Worm (Caenorhabditis elegans) whole organism, L1 larva: ENCODE data around the gene F47B8.10.

Experiments
- C16A3.4 ChIP-seq: fragments of 150-350 bp; optimal IDR thresholded peaks from 2 replicates; lab custom pipeline; 2014; ENCODE audit warnings: missing biosample characterization, missing genetic modification characterization
- F16B12.6 ChIP-seq: fragments of 150-350 bp; optimal IDR thresholded peaks from 2 replicates; lab custom pipeline; 2014; ENCODE audit warnings: missing biosample characterization, missing genetic modification characterization
- aha-1 ChIP-seq: fragments of 150-350 bp; optimal IDR thresholded peaks from 2 replicates; lab custom pipeline; 2014; ENCODE audit warnings: missing biosample characterization, missing genetic modification characterization
- aly-2 ChIP-seq: fragments of 150-350 bp; optimal IDR thresholded peaks from 2 replicates; lab custom pipeline; 2014; ENCODE audit warnings: missing biosample characterization, missing genetic modification characterization
- ama-1 ChIP-seq: fragments of 150-350 bp; optimal IDR thresholded peaks from 2 replicates; lab custom pipeline; 2014
- blmp-1 ChIP-seq: fragments of 150-350 bp; optimal IDR thresholded peaks from 2 replicates; lab custom pipeline; 2014; ENCODE audit warnings: missing biosample characterization, missing genetic modification characterization
- ceh-63 ChIP-seq: fragments of 200-800 bp; sonication (Bioruptor generic); optimal IDR thresholded peaks from 2 replicates; lab custom pipeline; 2018; ENCODE audit warnings: mild to moderate bottlenecking, missing genetic modification characterization, missing compliant biosample characterization
- ceh-82 ChIP-seq, 3 experiments: fragments of 150-350 bp in 1 of 3; sonication (generic microtip) in 2 of 3; optimal IDR thresholded peaks; 2 replicates each; lab custom pipeline; 2014 to 2017; ENCODE audit warnings: missing biosample characterization in 3 of 3, missing genetic modification characterization in 3 of 3
- ces-1 ChIP-seq: fragments of 150-350 bp; optimal IDR thresholded peaks from 2 replicates; lab custom pipeline; 2014; ENCODE audit warnings: missing biosample characterization, missing genetic modification reagents, missing genetic modification characterization
- efl-1 ChIP-seq, 4 experiments: fragments of 150-350 bp; optimal IDR thresholded peaks in 3 of 4; peaks in 1 of 4; 1 replicate in 1 of 4; 2 replicates in 3 of 4; lab custom pipeline; 2014; ENCODE audit warnings: missing biosample characterization in 2 of 4, missing genetic modification characterization in 2 of 4, missing genetic modification reagents in 2 of 4
- efl-3 ChIP-seq: fragments of 200-800 bp; sonication (Bioruptor generic); optimal IDR thresholded peaks from 2 replicates; lab custom pipeline; 2018; ENCODE audit warnings: mild to moderate bottlenecking, missing genetic modification characterization, missing compliant biosample characterization
- egl-13 ChIP-seq: sonication (generic microtip); optimal IDR thresholded peaks from 2 replicates; lab custom pipeline; 2016; ENCODE audit warnings: missing genotype, missing genetic modification reagents, missing genetic modification characterization, missing compliant biosample characterization
- elt-2 ChIP-seq: sonication (generic microtip); optimal IDR thresholded peaks from 2 replicates; lab custom pipeline; 2016; ENCODE audit warnings: missing genetic modification characterization, mild to moderate bottlenecking, inconsistent platforms, missing compliant biosample characterization, missing genetic modification reagents
- elt-3 ChIP-seq, 6 experiments: fragments of 150-350 bp in 1 of 6; sonication (generic microtip); optimal IDR thresholded peaks; 2 replicates each; lab custom pipeline; 2017 to 2018; ENCODE audit warnings: missing biosample characterization in 6 of 6, missing genetic modification characterization in 6 of 6, inconsistent platforms in 1 of 6
- fkh-8 ChIP-seq: sonication (generic microtip); optimal IDR thresholded peaks from 2 replicates; lab custom pipeline; 2016; ENCODE audit warnings: mild to moderate bottlenecking, missing genetic modification characterization, missing compliant biosample characterization
- fos-1 ChIP-seq: fragments of 150-350 bp; optimal IDR thresholded peaks from 2 replicates; lab custom pipeline; 2014; ENCODE audit warnings: missing biosample characterization, missing genetic modification characterization
- hlh-17 ChIP-seq: fragments of 200-800 bp; sonication (Bioruptor generic); optimal IDR thresholded peaks from 2 replicates; lab custom pipeline; 2018; ENCODE audit warnings: missing genetic modification characterization, mild to moderate bottlenecking, missing compliant biosample characterization, moderate library complexity, borderline replicate concordance
- hpl-2 ChIP-seq: fragments of 150-350 bp; optimal IDR thresholded peaks from 2 replicates; lab custom pipeline; 2014; ENCODE audit warnings: missing biosample characterization, missing genetic modification reagents, missing genetic modification characterization
- jun-1 ChIP-seq: fragments of 150-350 bp; optimal IDR thresholded peaks from 2 replicates; lab custom pipeline; 2014; ENCODE audit warnings: missing biosample characterization, missing genetic modification reagents, missing genetic modification characterization
- lin-35 ChIP-seq, 2 experiments: fragments of 150-350 bp; optimal IDR thresholded peaks; 2 replicates each; lab custom pipeline; 2014; ENCODE audit warnings: missing biosample characterization in 2 of 2, missing genetic modification characterization in 2 of 2, missing genetic modification reagents in 2 of 2
- lin-39 ChIP-seq: fragments of 150-350 bp; optimal IDR thresholded peaks from 2 replicates; lab custom pipeline; 2014; ENCODE audit warnings: missing biosample characterization, missing genetic modification reagents, missing genetic modification characterization
- lsy-2 ChIP-seq, 2 experiments: fragments of 150-350 bp; optimal IDR thresholded peaks; 2 replicates each; lab custom pipeline; 2014; ENCODE audit warnings: missing biosample characterization in 2 of 2, missing genetic modification characterization in 2 of 2
- mab-9 ChIP-seq: fragments of 200-800 bp; sonication (Bioruptor generic); IDR thresholded peaks from 2 replicates; pipeline ENCODE4 v1.3.6; 2022; ENCODE audit warnings: missing genetic modification reagents, missing genetic modification characterization, missing compliant biosample characterization
- mdl-1 ChIP-seq, 2 experiments: fragments of 150-350 bp; optimal IDR thresholded peaks; 2 replicates each; lab custom pipeline; 2014 to 2017; ENCODE audit warnings: missing biosample characterization in 2 of 2, missing genetic modification characterization in 2 of 2, inconsistent platforms in 1 of 2
- mep-1 ChIP-seq: fragments of 150-350 bp; optimal IDR thresholded peaks from 2 replicates; lab custom pipeline; 2014; ENCODE audit warnings: missing biosample characterization, missing genetic modification characterization
- nhr-11 ChIP-seq: fragments of 150-350 bp; optimal IDR thresholded peaks from 2 replicates; lab custom pipeline; 2014; ENCODE audit warnings: missing biosample characterization, missing genetic modification characterization
- nhr-20 ChIP-seq: sonication (generic microtip); optimal IDR thresholded peaks from 2 replicates; lab custom pipeline; 2016; ENCODE audit warnings: mild to moderate bottlenecking, missing genetic modification characterization, missing compliant biosample characterization
- nhr-237 ChIP-seq: fragments of 150-350 bp; optimal IDR thresholded peaks from 2 replicates; lab custom pipeline; 2014; ENCODE audit warnings: missing biosample characterization, missing genetic modification characterization
- nhr-47 ChIP-seq: sonication (generic microtip); optimal IDR thresholded peaks from 2 replicates; lab custom pipeline; 2016; ENCODE audit warnings: mild to moderate bottlenecking, missing genetic modification characterization, moderate library complexity, missing compliant biosample characterization
- nhr-71 ChIP-seq: sonication (generic microtip); optimal IDR thresholded peaks from 2 replicates; lab custom pipeline; 2016; ENCODE audit warnings: mild to moderate bottlenecking, missing genetic modification characterization, moderate library complexity, missing compliant biosample characterization
- nhr-84 ChIP-seq: sonication (generic microtip); optimal IDR thresholded peaks from 2 replicates; lab custom pipeline; 2017; ENCODE audit warnings: missing biosample characterization, missing genetic modification characterization
- nhr-85 ChIP-seq: sonication (generic microtip); peaks from one replicate; lab custom pipeline; 2016; ENCODE audit warnings: missing genetic modification characterization, inconsistent platforms, missing compliant biosample characterization
- pax-3 ChIP-seq: fragments of 200-800 bp; sonication (Bioruptor generic); optimal IDR thresholded peaks from 2 replicates; lab custom pipeline; 2018; ENCODE audit warnings: mild to moderate bottlenecking, missing genetic modification characterization, moderate library complexity, missing compliant biosample characterization
- pqm-1 ChIP-seq: sonication (generic microtip); optimal IDR thresholded peaks from 3 replicates; lab custom pipeline; 2017; ENCODE audit warnings: missing biosample characterization, missing genetic modification characterization
- rnt-1 ChIP-seq: sonication (generic microtip); optimal IDR thresholded peaks from 2 replicates; lab custom pipeline; 2016; ENCODE audit warnings: mild to moderate bottlenecking, missing genetic modification characterization, moderate library complexity, missing compliant biosample characterization
- snu-23 ChIP-seq: sonication (generic microtip); optimal IDR thresholded peaks from 2 replicates; lab custom pipeline; 2016; ENCODE audit warnings: missing genetic modification characterization, missing compliant biosample characterization
- sox-4 ChIP-seq: sonication (generic microtip); optimal IDR thresholded peaks from 2 replicates; lab custom pipeline; 2016; ENCODE audit warnings: missing genetic modification characterization, missing compliant biosample characterization
- sup-37 ChIP-seq: fragments of 200-800 bp; sonication (Bioruptor generic); optimal IDR thresholded peaks from 2 replicates; lab custom pipeline; 2018; ENCODE audit warnings: mild to moderate bottlenecking, missing genetic modification characterization, missing compliant biosample characterization
- tbx-2 ChIP-seq: sonication (generic microtip); optimal IDR thresholded peaks from 2 replicates; lab custom pipeline; 2016; ENCODE audit warnings: missing genetic modification characterization, missing compliant biosample characterization
- vab-15 ChIP-seq: sonication (generic microtip); optimal IDR thresholded peaks from 2 replicates; lab custom pipeline; 2017; ENCODE audit warnings: missing genotype, mild to moderate bottlenecking, missing genetic modification characterization, missing compliant biosample characterization
- xbp-1 ChIP-seq: sonication (generic microtip); optimal IDR thresholded peaks from 2 replicates; lab custom pipeline; 2016; ENCODE audit warnings: missing genetic modification characterization, missing compliant biosample characterization
- zag-1 ChIP-seq: fragments of 150-350 bp; optimal IDR thresholded peaks from 2 replicates; lab custom pipeline; 2014; ENCODE audit warnings: missing biosample characterization, missing genetic modification characterization
- zip-4 ChIP-seq: fragments of 200-800 bp; sonication (Bioruptor generic); optimal IDR thresholded peaks from 2 replicates; lab custom pipeline; 2018; ENCODE audit warnings: mild to moderate bottlenecking, missing genetic modification characterization, moderate library complexity, missing compliant biosample characterization
- ztf-4 ChIP-seq: fragments of 150-350 bp; optimal IDR thresholded peaks from 2 replicates; lab custom pipeline; 2014; ENCODE audit warnings: missing biosample characterization, missing genetic modification characterization

F47B8.10 gene

DNA sequence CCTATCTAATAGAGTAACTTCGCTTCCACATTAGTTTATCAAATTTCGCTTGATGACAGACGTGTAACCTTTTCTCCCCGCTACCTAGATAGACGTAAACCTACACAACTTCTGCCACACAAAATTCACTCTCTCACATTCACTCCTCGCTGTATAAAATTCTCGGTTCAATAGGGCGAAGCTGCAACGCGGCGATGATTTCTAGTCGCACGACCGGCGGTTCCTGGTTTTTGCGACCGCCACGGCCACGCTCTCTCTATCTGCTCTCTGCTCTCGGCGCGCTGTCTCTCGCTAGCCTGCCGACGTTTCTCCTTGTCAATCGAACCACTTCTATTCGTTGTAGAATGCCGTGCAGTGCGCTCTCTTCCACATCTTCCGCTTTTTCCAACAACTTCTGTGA is 9.2 kb downstream of the F47B8.10 start (continued):
- TF ChIP-seq xbp-1 (tag; lab: Kevin White, UChicago) (peak; percentile 71), jun-1 (tag; lab: Kevin White, UChicago) (peak; percentile 51), mdl-1 (tag; optimal IDR thresholded peaks at IDR 0.05; lab: Kevin White, UChicago) (peak in 1 of 2 experiments; percentile 64), blmp-1 (tag; lab: Kevin White, UChicago) (peak; percentile 64), mep-1 (tag; lab: Kevin White, UChicago) (peak; percentile 71), zip-4 (GFP tag; lab: Kevin White, UChicago) (no peak), snu-23 (GFP tag; lab: Kevin White, UChicago) (peak; percentile 91), tbx-2 (tag; lab: Kevin White, UChicago) (peak; percentile 77), ceh-82 (tag; optimal IDR thresholded peaks at IDR 0.05; lab: Kevin White, UChicago) (peak; percentile 59 to 94 (median 59)), ztf-4 (tag; lab: Kevin White, UChicago) (no peak), nhr-20 (tag; lab: Kevin White, UChicago) (peak; percentile 85), hpl-2 (GFP tag; lab: Kevin White, UChicago) (peak; percentile 38), ama-1 (lab: Kevin White, UChicago) (no peak), ces-1 (GFP tag; lab: Kevin White, UChicago) (no peak), aha-1 (tag; lab: Kevin White, UChicago) (no peak), fkh-8 (peak; percentile 89), nhr-85 (tag; lab: Kevin White, UChicago) (peak; percentile 77), lsy-2 (tag; optimal IDR thresholded peaks at IDR 0.05; lab: Kevin White, UChicago) (peak; percentile 58 to 84), nhr-84 (tag; lab: Kevin White, UChicago) (no peak), C16A3.4 (tag; lab: Kevin White, UChicago) (peak; percentile 74), F16B12.6 (tag; lab: Kevin White, UChicago) (peak; percentile 20), rnt-1 (tag; lab: Kevin White, UChicago) (peak; percentile 73), zag-1 (tag; lab: Kevin White, UChicago) (no peak), pax-3 (tag; lab: Kevin White, UChicago) (peak; percentile 85), hlh-17 (no peak)
- TF ChIP-seq, all 84 proteins: peak for 46

DNA sequence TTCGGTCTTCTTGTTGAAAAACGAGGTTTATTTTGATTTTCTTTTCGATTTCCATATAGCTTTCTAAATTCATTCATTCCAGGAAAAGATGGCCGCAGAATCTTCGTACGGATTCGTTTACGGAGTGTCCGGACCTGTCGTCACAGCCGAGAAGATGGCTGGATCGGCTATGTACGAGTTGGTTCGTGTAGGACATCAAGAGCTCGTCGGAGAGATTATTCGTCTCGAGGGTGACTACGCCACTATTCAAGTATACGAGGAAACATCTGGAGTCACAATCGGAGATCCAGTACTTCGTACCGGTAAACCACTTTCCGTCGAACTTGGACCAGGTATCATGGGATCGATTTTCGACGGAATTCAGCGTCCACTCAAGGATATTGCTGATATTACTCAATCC is 9.9 kb downstream of the F47B8.10 start, which contains the start of gene vha-13:
Gene vha-13 (plus strand): TSS at position 81 of the 400 bp plus-strand sequence.
- TF ChIP-seq nhr-85 (tag; lab: Kevin White, UChicago) = peak; percentile 42
- TF ChIP-seq nhr-11 (tag; lab: Kevin White, UChicago) = no peak
- TF ChIP-seq efl-1 (optimal IDR thresholded peaks at IDR 0.05; lab: Kevin White, UChicago) = no peak
- peak in 1 of 2 experiments; percentile 65 for TF ChIP-seq efl-1 (GFP tag; optimal IDR thresholded peaks at IDR 0.05 in 1 of 2; lab: Kevin White, UChicago)

DNA sequence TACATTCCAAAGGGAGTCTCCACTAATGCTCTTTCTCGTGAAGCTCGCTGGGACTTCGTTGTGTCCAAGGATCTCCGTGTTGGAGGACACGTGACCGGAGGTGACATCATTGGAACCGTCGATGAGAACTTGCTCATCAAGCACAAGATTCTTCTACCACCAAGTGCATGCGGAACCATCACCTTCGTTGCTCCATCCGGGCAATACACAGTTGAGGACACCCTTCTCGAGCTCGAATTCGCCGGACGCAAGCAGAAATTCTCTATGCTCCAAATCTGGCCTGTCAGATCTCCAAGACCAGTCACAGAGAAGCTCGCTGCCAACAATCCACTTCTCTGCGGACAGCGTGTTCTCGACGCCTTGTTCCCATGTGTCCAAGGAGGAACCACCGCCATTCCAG is 10.3 kb downstream of the F47B8.10 start:
- TF ChIP-seq egl-13 (tag; lab: Kevin White, UChicago) (no peak), fos-1 (no peak), ces-1 (GFP tag; lab: Kevin White, UChicago) (no peak), elt-3 (tag; optimal IDR thresholded peaks at IDR 0.05; lab: Kevin White, UChicago) (no peak), ceh-63 (GFP tag; lab: Kevin White, UChicago) (no peak), nhr-84 (tag; lab: Kevin White, UChicago) (no peak), aly-2 (tag; lab: Kevin White, UChicago) (no peak), aha-1 (tag; lab: Kevin White, UChicago) (no peak), mab-9 (GFP tag; lab: Robert Waterston, UW) (no peak), tbx-2 (tag; lab: Kevin White, UChicago) (no peak), pqm-1 (tag; lab: Kevin White, UChicago) (no peak)

DNA sequence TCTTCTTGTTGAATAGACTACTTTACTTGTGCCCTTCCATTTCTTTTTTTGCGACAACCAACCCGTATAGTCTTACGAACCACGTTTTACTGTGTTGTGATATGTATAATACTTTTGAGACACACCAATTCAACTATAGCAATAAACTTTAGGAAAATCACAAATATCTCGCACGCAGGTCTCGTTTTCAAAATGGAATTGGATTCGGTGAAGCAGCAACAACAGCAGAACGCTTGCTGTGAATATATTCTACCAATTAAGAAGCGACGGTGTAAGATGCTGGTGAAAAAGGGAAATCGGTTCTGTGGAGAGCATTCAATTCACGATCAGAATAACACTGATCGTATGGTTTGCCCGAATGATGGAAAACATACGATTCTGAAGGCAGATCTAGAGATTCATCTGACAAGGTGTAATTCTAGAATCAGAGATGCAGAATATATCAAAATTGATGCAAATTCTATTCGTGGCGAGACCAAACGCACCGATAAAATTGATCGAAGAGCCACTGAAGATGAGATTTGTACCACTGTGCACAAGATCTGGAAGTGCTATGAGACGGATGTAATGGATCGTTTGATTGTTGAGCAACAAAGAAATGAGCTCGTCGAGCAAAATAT is 12.6 kb downstream of the F47B8.10 start, which contains the start of gene Y49A3A.3:
Gene Y49A3A.3 (plus strand): TSS at position 153 of the 620 bp plus-strand sequence.
- TF ChIP-seq sup-37 (no peak), ztf-4 (tag; lab: Kevin White, UChicago) (peak; percentile 29), vab-15 (no peak), nhr-237 (tag; lab: Kevin White, UChicago) (no peak), elt-2 (peak; percentile 15), lin-39 (no peak), lin-35 (GFP tag; optimal IDR thresholded peaks at IDR 0.05; lab: Kevin White, UChicago) (peak in 1 of 2 experiments; percentile 34), sox-4 (tag; lab: Kevin White, UChicago) (no peak), efl-1 (optimal IDR thresholded peaks at IDR 0.05; lab: Kevin White, UChicago) (peak; percentile 9 to 32), efl-1 (GFP tag; optimal IDR thresholded peaks at IDR 0.05 in 1 of 2; lab: Kevin White, UChicago) (peak in 1 of 2 experiments; percentile 95), nhr-47 (tag; lab: Kevin White, UChicago) (peak; percentile 20), nhr-71 (tag; lab: Kevin White, UChicago) (peak; percentile 60), mep-1 (tag; lab: Kevin White, UChicago) (no peak), aly-2 (tag; lab: Kevin White, UChicago) (peak; percentile 98), nhr-20 (tag; lab: Kevin White, UChicago) (peak; percentile 15), zag-1 (tag; lab: Kevin White, UChicago) (no peak), efl-3 (GFP tag; lab: Kevin White, UChicago) (no peak), snu-23 (GFP tag; lab: Kevin White, UChicago) (peak; percentile 10)
